Worm (Caenorhabditis elegans) whole organism, L4 larva: ENCODE results near the gene F19G12.8.

Experiments
- F10B5.3 ChIP-seq: sonication (generic microtip); optimal IDR thresholded peaks from 2 replicates; lab custom pipeline; 2016; ENCODE audit warnings: mild to moderate bottlenecking, missing genetic modification characterization, missing compliant biosample characterization
- F37D6.2 ChIP-seq: sonication (generic microtip); optimal IDR thresholded peaks from 2 replicates; lab custom pipeline; 2016; ENCODE audit warnings: mild to moderate bottlenecking, missing genetic modification characterization, missing compliant biosample characterization
- R02D3.7 ChIP-seq: fragments of 150-350 bp; sonication (generic microtip); optimal IDR thresholded peaks from 3 replicates; lab custom pipeline; 2014; ENCODE audit warnings: missing biosample characterization, missing genetic modification characterization
- ZK337.2 ChIP-seq: fragments of 200-800 bp; sonication (Bioruptor generic); IDR thresholded peaks from 2 replicates; pipeline ENCODE4 v1.3.6; 2022; ENCODE audit warnings: missing genetic modification reagents, missing genetic modification characterization, missing compliant biosample characterization
- aly-2 ChIP-seq: sonication (generic microtip); optimal IDR thresholded peaks from 2 replicates; lab custom pipeline; 2018; ENCODE audit warnings: missing biosample characterization, missing genetic modification characterization
- ceh-20 ChIP-seq: fragments of 200-800 bp; sonication (Bioruptor generic); IDR thresholded peaks from 2 replicates; pipeline ENCODE4 v1.3.6; 2022; ENCODE audit warnings: missing genetic modification reagents, missing genetic modification characterization, missing compliant biosample characterization
- ceh-44 ChIP-seq: fragments of 200-800 bp; sonication (Bioruptor generic); IDR thresholded peaks from 2 replicates; pipeline ENCODE4 v1.3.6; 2022; ENCODE audit warnings: missing genetic modification reagents, missing genetic modification characterization, missing compliant biosample characterization
- daf-12 ChIP-seq: fragments of 150-350 bp; optimal IDR thresholded peaks from 2 replicates; lab custom pipeline; 2014; ENCODE audit warnings: missing biosample characterization, missing genetic modification reagents, missing genetic modification characterization
- daf-16 ChIP-seq, 3 experiments: sonication (generic microtip); optimal IDR thresholded peaks; 2 replicates each; lab custom pipeline; 2016 to 2017; ENCODE audit warnings: missing genetic modification characterization in 3 of 3, missing genetic modification reagents in 3 of 3, mild to moderate bottlenecking in 2 of 3, missing compliant biosample characterization in 2 of 3, missing biosample characterization in 1 of 3, moderate library complexity in 1 of 3
- daf-8 ChIP-seq: fragments of 200-800 bp; sonication (Bioruptor generic); IDR thresholded peaks from 2 replicates; pipeline ENCODE4 v1.3.6; 2022; ENCODE audit warnings: missing genetic modification characterization, missing compliant biosample characterization
- dmd-8 ChIP-seq: fragments of 200-800 bp; sonication (Bioruptor generic); IDR thresholded peaks from 2 replicates; pipeline ENCODE4 v1.3.6; 2022; ENCODE audit warnings: missing genetic modification characterization, missing compliant biosample characterization
- dpl-1 ChIP-seq: fragments of 150-350 bp; optimal IDR thresholded peaks from 2 replicates; lab custom pipeline; 2014; ENCODE audit warnings: missing biosample characterization, missing genetic modification reagents, missing genetic modification characterization
- dve-1 ChIP-seq: sonication (generic microtip); optimal IDR thresholded peaks from 2 replicates; lab custom pipeline; 2017; ENCODE audit warnings: antibody characterized with exemption, mild to moderate bottlenecking, missing genetic modification characterization, missing compliant biosample characterization; ENCODE audit not compliant: insufficient read depth
- egl-43 ChIP-seq: fragments of 200-800 bp; sonication (Bioruptor generic); IDR thresholded peaks from 2 replicates; pipeline ENCODE4 v1.3.6; 2022; ENCODE audit warnings: missing genetic modification reagents, missing genetic modification characterization, missing compliant biosample characterization
- fkh-10 ChIP-seq: fragments of 150-350 bp; optimal IDR thresholded peaks from 2 replicates; lab custom pipeline; 2014; ENCODE audit warnings: missing biosample characterization, missing genetic modification reagents, missing genetic modification characterization
- gei-8 ChIP-seq: fragments of 200-800 bp; sonication (Bioruptor generic); optimal IDR thresholded peaks from 2 replicates; lab custom pipeline; 2018; ENCODE audit warnings: mild to moderate bottlenecking, missing genetic modification characterization, missing compliant biosample characterization
- hlh-11 ChIP-seq: fragments of 200-800 bp; sonication (Bioruptor generic); optimal IDR thresholded peaks from 2 replicates; lab custom pipeline; 2018; ENCODE audit warnings: mild to moderate bottlenecking, missing genetic modification characterization, missing compliant biosample characterization
- lim-7 ChIP-seq: fragments of 200-800 bp; sonication (Bioruptor generic); IDR thresholded peaks from 2 replicates; pipeline ENCODE4 v1.3.6; 2022; ENCODE audit warnings: missing genetic modification characterization, missing compliant biosample characterization
- lin-13 ChIP-seq: fragments of 150-350 bp; optimal IDR thresholded peaks from 2 replicates; lab custom pipeline; 2014; ENCODE audit warnings: missing biosample characterization, missing genetic modification reagents, missing genetic modification characterization
- lin-29 ChIP-seq: fragments of 200-800 bp; sonication (Bioruptor generic); IDR thresholded peaks from 2 replicates; pipeline ENCODE4 v1.3.6; 2022; ENCODE audit warnings: missing genetic modification reagents, missing genetic modification characterization, missing compliant biosample characterization
- lin-39 ChIP-seq: fragments of 150-350 bp; optimal IDR thresholded peaks from 2 replicates; lab custom pipeline; 2014; ENCODE audit warnings: missing biosample characterization, missing genetic modification reagents, missing genetic modification characterization
- lsy-2 ChIP-seq, 2 experiments: fragments of 150-350 bp in 1 of 2; sonication (generic microtip) in 1 of 2; optimal IDR thresholded peaks; 2 replicates each; lab custom pipeline; 2014 to 2017; ENCODE audit warnings: missing biosample characterization in 2 of 2, missing genetic modification characterization in 2 of 2
- madf-5 ChIP-seq, 2 experiments: fragments of 200-800 bp; sonication (Bioruptor generic); IDR thresholded peaks; 2 replicates each; pipeline ENCODE4 v1.3.6; 2022; ENCODE audit warnings: missing compliant biosample characterization in 2 of 2, missing genetic modification characterization in 2 of 2
- madf-9 ChIP-seq: fragments of 200-800 bp; sonication (Bioruptor generic); conservative IDR thresholded peaks from 2 replicates; pipeline ENCODE4 v1.3.6; 2022; ENCODE audit warnings: missing genetic modification reagents, missing genetic modification characterization, missing compliant biosample characterization
- mdl-1 ChIP-seq, 2 experiments: fragments of 150-350 bp in 1 of 2; sonication (generic microtip) in 1 of 2; optimal IDR thresholded peaks; 2 replicates each; lab custom pipeline; 2014 to 2017; ENCODE audit warnings: missing biosample characterization in 2 of 2, missing genetic modification characterization in 2 of 2
- mxl-2 ChIP-seq: fragments of 200-800 bp; sonication (Bioruptor generic); conservative IDR thresholded peaks from 2 replicates; pipeline ENCODE4 v1.3.6; 2022; ENCODE audit warnings: missing genetic modification reagents, missing genetic modification characterization, missing compliant biosample characterization
- mxl-3 ChIP-seq: fragments of 200-800 bp; sonication (Bioruptor generic); optimal IDR thresholded peaks from 2 replicates; lab custom pipeline; 2018; ENCODE audit warnings: mild to moderate bottlenecking, missing genetic modification characterization, missing compliant biosample characterization
- nhr-237 ChIP-seq: sonication (generic microtip); optimal IDR thresholded peaks from 2 replicates; lab custom pipeline; 2017; ENCODE audit warnings: missing biosample characterization, missing genetic modification characterization
- nhr-25 ChIP-seq: sonication (generic microtip); optimal IDR thresholded peaks from 2 replicates; lab custom pipeline; 2017; ENCODE audit warnings: missing genetic modification characterization, mild to moderate bottlenecking, missing compliant biosample characterization, antibody characterized with exemption, moderate library complexity, borderline replicate concordance; ENCODE audit not compliant: insufficient read depth
- nhr-28 ChIP-seq: fragments of 150-350 bp; optimal IDR thresholded peaks from 2 replicates; lab custom pipeline; 2014; ENCODE audit warnings: missing biosample characterization, missing genetic modification characterization
- nhr-48 ChIP-seq: sonication (generic microtip); optimal IDR thresholded peaks from 2 replicates; lab custom pipeline; 2016; ENCODE audit warnings: mild to moderate bottlenecking, missing genetic modification characterization, missing compliant biosample characterization
- nhr-6 ChIP-seq: fragments of 150-350 bp; optimal IDR thresholded peaks from 2 replicates; lab custom pipeline; 2014; ENCODE audit warnings: missing biosample characterization, missing genetic modification characterization
- nhr-76 ChIP-seq: fragments of 150-350 bp; optimal IDR thresholded peaks from 2 replicates; lab custom pipeline; 2014; ENCODE audit warnings: missing biosample characterization, missing genetic modification characterization
- nhr-77 ChIP-seq: fragments of 150-350 bp; optimal IDR thresholded peaks from 2 replicates; lab custom pipeline; 2014; ENCODE audit warnings: missing biosample characterization, missing genetic modification characterization
- pqm-1 ChIP-seq: sonication (generic microtip); optimal IDR thresholded peaks from 2 replicates; lab custom pipeline; 2017; ENCODE audit warnings: missing biosample characterization, missing genetic modification characterization
- rbr-2 ChIP-seq: sonication (generic microtip); optimal IDR thresholded peaks from 2 replicates; lab custom pipeline; 2016; ENCODE audit warnings: missing genotype, missing genetic modification characterization, missing compliant biosample characterization
- saeg-2 ChIP-seq: fragments of 200-800 bp; sonication (Bioruptor generic); IDR thresholded peaks from 2 replicates; pipeline ENCODE4 v1.3.6; 2022; ENCODE audit warnings: missing genetic modification reagents, missing genetic modification characterization, missing compliant biosample characterization
- sdz-12 ChIP-seq: fragments of 200-800 bp; sonication (Bioruptor generic); optimal IDR thresholded peaks from 2 replicates; lab custom pipeline; 2018; ENCODE audit warnings: mild to moderate bottlenecking, missing genetic modification characterization, missing compliant biosample characterization
- set-16 ChIP-seq: fragments of 200-800 bp; sonication (Bioruptor generic); IDR thresholded peaks from 2 replicates; pipeline ENCODE4 v1.3.6; 2022; ENCODE audit warnings: missing genetic modification reagents, missing genetic modification characterization, missing compliant biosample characterization
- skn-1 ChIP-seq: fragments of 150-350 bp; optimal IDR thresholded peaks from 2 replicates; lab custom pipeline; 2014; ENCODE audit warnings: missing biosample characterization, missing genetic modification characterization
- snpc-1.2 ChIP-seq: fragments of 200-800 bp; sonication (Bioruptor generic); IDR thresholded peaks from 2 replicates; pipeline ENCODE4 v1.3.6; 2022; ENCODE audit warnings: missing genetic modification reagents, missing genetic modification characterization, missing compliant biosample characterization
- spr-3 ChIP-seq: fragments of 200-800 bp; sonication (Bioruptor generic); optimal IDR thresholded peaks from 2 replicates; lab custom pipeline; 2018; ENCODE audit warnings: mild to moderate bottlenecking, missing genetic modification characterization, missing compliant biosample characterization
- tag-97 ChIP-seq: fragments of 200-800 bp; sonication (Bioruptor generic); IDR thresholded peaks from 2 replicates; pipeline ENCODE4 v1.3.6; 2022; ENCODE audit warnings: missing genetic modification characterization, missing compliant biosample characterization
- tra-1 ChIP-seq: fragments of 200-800 bp; sonication (Bioruptor generic); IDR thresholded peaks from 2 replicates; pipeline ENCODE4 v1.3.6; 2022; ENCODE audit warnings: missing genetic modification reagents, missing genetic modification characterization, missing compliant biosample characterization
- unc-130 ChIP-seq: sonication (generic microtip); optimal IDR thresholded peaks from 2 replicates; lab custom pipeline; 2016; ENCODE audit warnings: missing genetic modification reagents, missing genetic modification characterization, missing compliant biosample characterization
- vab-7 ChIP-seq: fragments of 200-800 bp; sonication (Bioruptor generic); IDR thresholded peaks from 2 replicates; pipeline ENCODE4 v1.3.6; 2022; ENCODE audit warnings: missing genetic modification reagents, missing genetic modification characterization, missing compliant biosample characterization
- zag-1 ChIP-seq: fragments of 150-350 bp; optimal IDR thresholded peaks from 2 replicates; lab custom pipeline; 2014; ENCODE audit warnings: missing biosample characterization, missing genetic modification characterization
- zfp-2 ChIP-seq: sonication (generic microtip); optimal IDR thresholded peaks from 2 replicates; lab custom pipeline; 2016; ENCODE audit warnings: mild to moderate bottlenecking, missing genetic modification characterization, missing compliant biosample characterization
- zip-11 ChIP-seq: fragments of 200-800 bp; sonication (Bioruptor generic); IDR thresholded peaks from 2 replicates; pipeline ENCODE4 v1.3.6; 2022; ENCODE audit warnings: missing genetic modification characterization, missing compliant biosample characterization
- ztf-11 ChIP-seq: fragments of 150-350 bp; optimal IDR thresholded peaks from 2 replicates; lab custom pipeline; 2014; ENCODE audit warnings: missing biosample characterization, missing genetic modification characterization

The F19G12.8 gene

DNA sequence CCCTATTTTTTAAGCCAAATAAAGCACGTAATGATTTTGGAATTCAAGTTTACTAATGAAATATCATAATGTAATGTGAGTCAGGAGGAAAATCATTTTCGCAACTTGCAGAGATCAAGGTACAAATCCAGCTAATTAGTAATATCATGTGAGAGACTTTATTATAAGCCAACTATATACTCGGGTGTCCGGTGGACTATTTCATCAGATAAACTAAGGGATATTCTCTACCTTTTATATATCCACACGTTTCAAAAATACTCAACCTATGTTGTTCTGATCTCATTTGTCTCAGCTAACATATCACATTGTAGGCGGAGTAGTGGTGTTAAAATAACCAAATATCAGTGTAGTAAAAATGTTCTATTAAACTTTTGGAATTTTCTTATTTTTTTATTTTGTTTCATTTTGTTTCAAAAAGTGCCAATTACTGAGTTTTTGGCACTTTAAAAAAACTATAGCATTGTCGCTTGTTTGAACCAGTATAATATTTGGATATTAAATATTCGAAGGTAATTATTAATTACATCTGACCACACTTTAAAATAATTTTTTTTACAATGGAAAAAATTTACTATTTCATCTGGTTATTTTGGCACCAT, 27.6 kb upstream of the F19G12.8 start (continued):
- TF ChIP-seq lin-39 (tag; lab: Kevin White, UChicago) (peak; percentile 70), ceh-20 (peak; percentile 75), aly-2 (tag; lab: Kevin White, UChicago) (no peak), mdl-1 (tag; optimal IDR thresholded peaks at IDR 0.05; lab: Kevin White, UChicago) (peak; percentile 69 to 85), ZK337.2 (GFP tag; lab: Robert Waterston, UW) (peak; percentile 79; the same call in 1 of the 2 replicates), nhr-237 (peak; percentile 78), lim-7 (GFP tag; lab: Robert Waterston, UW) (no peak), mxl-2 (GFP tag; lab: Robert Waterston, UW) (no peak), snpc-1.2 (GFP tag; lab: Robert Waterston, UW) (no peak), F10B5.3 (tag; lab: Kevin White, UChicago) (peak; percentile 83), nhr-77 (peak; percentile 99), ztf-11 (tag; lab: Kevin White, UChicago) (no peak), madf-9 (peak; percentile 86), vab-7 (GFP tag; lab: Robert Waterston, UW) (peak; percentile 90), zag-1 (tag; lab: Kevin White, UChicago) (peak; percentile 64), pqm-1 (peak; percentile 19), fkh-10 (GFP tag; lab: Kevin White, UChicago) (peak; percentile 77), tra-1 (GFP tag; lab: Robert Waterston, UW) (peak; percentile 86), R02D3.7 (tag; lab: Kevin White, UChicago) (no peak), dpl-1 (GFP tag; lab: Kevin White, UChicago) (peak; percentile 58), dmd-8 (GFP tag; lab: Robert Waterston, UW) (0 out of 2 replicates have a peak, but pooled peaks have one; percentile 61), sdz-12 (no peak), daf-12 (tag; lab: Kevin White, UChicago) (no peak), rbr-2 (tag; lab: Kevin White, UChicago) (peak; percentile 97), nhr-28 (tag; lab: Kevin White, UChicago) (peak; percentile 77), nhr-48 (peak; percentile 93), mxl-3 (GFP tag; lab: Kevin White, UChicago) (peak; percentile 76), zip-11 (GFP tag; lab: Robert Waterston, UW) (no peak), unc-130 (GFP tag; lab: Kevin White, UChicago) (no peak), daf-8 (GFP tag; lab: Robert Waterston, UW) (no peak), gei-8 (GFP tag; lab: Kevin White, UChicago) (no peak), spr-3 (GFP tag; lab: Kevin White, UChicago) (peak; percentile 92), ceh-44 (GFP tag; lab: Robert Waterston, UW) (0 out of 2 replicates have a peak, but pooled peaks have one; percentile 32), lin-29 (GFP tag; lab: Robert Waterston, UW) (peak; percentile 61; the same call in 1 of the 2 replicates), tag-97 (GFP tag; lab: Robert Waterston, UW) (no peak), nhr-76 (peak; percentile 89), dve-1 (tag; lab: Kevin White, UChicago) (peak; percentile 94), F37D6.2 (tag; lab: Kevin White, UChicago) (peak; percentile 97), saeg-2 (peak; percentile 81; the same call in 1 of the 2 replicates), madf-5 (GFP tag; IDR thresholded peaks at IDR 0.05; lab: Robert Waterston, UW) (no peak), zfp-2 (tag; lab: Kevin White, UChicago) (peak; percentile 65), skn-1 (tag; lab: Kevin White, UChicago) (no peak), set-16 (GFP tag; lab: Robert Waterston, UW) (no peak), nhr-6 (tag; lab: Kevin White, UChicago) (peak; percentile 98), lin-13 (peak; percentile 95), hlh-11 (tag; lab: Kevin White, UChicago) (peak; percentile 89), nhr-25 (tag; lab: Kevin White, UChicago) (peak; percentile 73), daf-16 (GFP tag; optimal IDR thresholded peaks at IDR 0.05; lab: Kevin White, UChicago) (peak; percentile 79 to 98), daf-16 (tag; optimal IDR thresholded peaks at IDR 0.05; lab: Kevin White, UChicago) (peak; percentile 82), egl-43 (GFP tag; lab: Robert Waterston, UW) (peak; percentile 77), lsy-2 (tag; optimal IDR thresholded peaks at IDR 0.05; lab: Kevin White, UChicago) (peak; percentile 92 to 93)
